Worm (Caenorhabditis elegans): ENCODE results near the gene str-31.

DNA sequence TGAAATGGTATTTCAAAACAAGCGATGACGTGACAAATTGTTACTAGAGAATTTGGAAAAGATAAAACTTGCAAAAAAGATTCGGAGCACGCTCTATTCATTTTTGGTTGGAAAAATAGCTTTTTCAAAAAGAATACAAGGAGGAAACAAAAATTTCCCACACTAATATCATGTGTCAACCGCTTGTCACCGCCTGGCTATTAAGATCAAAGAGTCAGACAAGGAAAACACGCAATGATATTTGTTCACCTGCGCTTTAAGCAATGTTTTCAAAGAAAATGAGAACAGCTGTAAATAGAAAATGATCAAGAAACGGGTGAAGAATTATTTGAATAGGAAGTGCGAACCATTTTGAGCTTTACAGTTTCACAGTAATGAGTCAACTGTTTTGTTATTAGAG, 31.7 kb downstream of the str-31 start, which contains the start of gene srh-125:
- no peak for TF ChIP-seq tra-4 (tag; optimal IDR thresholded peaks at IDR 0.05)
- no peak for TF ChIP-seq hmg-4 (GFP tag; optimal IDR thresholded peaks at IDR 0.05)
- no peak for TF ChIP-seq ama-1 (optimal IDR thresholded peaks at IDR 0.05)
- no peak for TF ChIP-seq F13C5.2 (tag; optimal IDR thresholded peaks at IDR 0.05)
- no peak for TF ChIP-seq hnd-1 (tag; optimal IDR thresholded peaks at IDR 0.05)
- no peak for TF ChIP-seq hmbx-1 (tag; optimal IDR thresholded peaks at IDR 0.05)
